Worm (Caenorhabditis elegans): Measurements from ENCODE around the gene nhr-173.

Gene nhr-173

DNA sequence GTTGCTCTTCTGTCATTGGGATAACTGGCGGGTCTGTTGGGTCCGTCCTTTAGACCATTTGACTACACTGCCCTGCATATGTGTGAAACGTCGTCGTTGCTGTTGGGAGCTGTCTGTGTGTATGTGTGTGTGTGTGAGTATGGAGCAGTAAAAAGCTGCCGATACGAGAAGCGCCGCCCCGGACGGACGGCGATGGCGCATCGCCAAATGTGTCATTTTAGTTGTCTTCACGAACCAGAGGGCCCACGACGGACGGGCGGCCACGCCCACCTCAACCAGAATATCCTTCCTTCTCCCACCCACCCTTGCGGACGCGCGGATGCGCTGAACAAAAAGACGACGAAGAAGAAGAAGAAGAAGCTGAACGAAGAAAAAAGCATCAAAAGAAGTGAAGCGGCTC lies 46.9 kb downstream of the nhr-173 start, which contains the start of gene acr-2:
Gene acr-2 (plus strand): TSS at position 301 of the 400 bp plus-strand sequence.
- TF ChIP-seq F13H6.1 (tag; optimal IDR thresholded peaks at IDR 0.05) = peak; percentile 8
- TF ChIP-seq nhr-237 (tag; optimal IDR thresholded peaks at IDR 0.05) = no peak

- TF ChIP-seq Y55F3AM.14 (GFP tag; optimal IDR thresholded peaks at IDR 0.05) (no peak), sma-9 (GFP tag; optimal IDR thresholded peaks at IDR 0.05) (peak; percentile 25), sma-9 (tag; optimal IDR thresholded peaks at IDR 0.05) (no peak), unc-62 (GFP tag; optimal IDR thresholded peaks at IDR 0.05) (no peak), C34F6.9 (tag; optimal IDR thresholded peaks at IDR 0.05) (no peak), ztf-1 (GFP tag; conservative IDR thresholded peaks at IDR 0.05) (no peak)
Measured at ce11 chrX:6705156-6705555, 49.8 kb downstream of the nhr-173 start.

DNA sequence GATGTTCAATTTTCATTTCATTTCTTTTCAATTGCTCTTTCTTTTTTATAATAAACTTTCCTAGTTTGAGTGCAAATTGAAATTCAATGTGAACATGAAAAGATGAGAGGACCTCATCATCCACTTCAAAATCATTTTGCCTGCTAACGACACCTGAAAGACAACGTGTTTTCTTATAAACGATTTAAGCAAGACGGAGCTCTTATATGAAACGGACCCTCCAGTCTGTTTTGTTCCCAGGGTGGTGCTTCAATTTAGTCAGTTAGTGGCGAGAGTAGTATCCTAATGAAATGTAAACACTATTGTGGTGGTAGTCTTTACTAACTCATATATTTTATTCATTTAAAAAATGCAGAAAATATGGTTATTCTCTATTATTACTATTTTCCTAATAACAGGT lies 53.9 kb downstream of the nhr-173 start, which contains the start of gene acr-3:
Gene acr-3 (plus strand): TSS at position 301 of the 400 bp plus-strand sequence.
- TF ChIP-seq nhr-21 (tag; optimal IDR thresholded peaks at IDR 0.05) = no peak
- TF ChIP-seq Y55F3AM.14 (GFP tag; optimal IDR thresholded peaks at IDR 0.05) = no peak
- no peak for TF ChIP-seq nhr-237 (tag; optimal IDR thresholded peaks at IDR 0.05)
- TF ChIP-seq elt-3 (tag; optimal IDR thresholded peaks at IDR 0.05) = no peak
- TF ChIP-seq nhr-23 (tag; optimal IDR thresholded peaks at IDR 0.05) = no peak
- TF ChIP-seq lin-39 (tag; optimal IDR thresholded peaks at IDR 0.05) = no peak
- TF ChIP-seq lin-11 (tag; optimal IDR thresholded peaks at IDR 0.05) = no peak
- no peak for TF ChIP-seq ceh-82 (tag; optimal IDR thresholded peaks at IDR 0.05)
- TF ChIP-seq mbf-1 (tag; optimal IDR thresholded peaks at IDR 0.05) = no peak
- no peak for TF ChIP-seq nhr-10 (tag; optimal IDR thresholded peaks at IDR 0.05)
